Worm (Caenorhabditis elegans): ENCODE data around the gene ugt-65.

ugt-65 gene

ce11 chrIV:12391003-12391637 is 29.4 kb upstream of the ugt-65 start, which contains the start of the genes rps-23 and dpm-3 (continued):
- TF ChIP-seq ctbp-1 (GFP tag; IDR thresholded peaks at IDR 0.05): peak; percentile 58; the same call in 1 of the 2 replicates
- peak; percentile 91 for TF ChIP-seq dmd-6 (GFP tag; IDR thresholded peaks at IDR 0.05)
- peak; percentile 56 for TF ChIP-seq F10B5.3 (tag; optimal IDR thresholded peaks at IDR 0.05)
- TF ChIP-seq nhr-28 (tag; optimal IDR thresholded peaks at IDR 0.05): peak; percentile 85
- peak; percentile 93 for TF ChIP-seq sdz-12 (GFP tag; optimal IDR thresholded peaks at IDR 0.05)
- peak; percentile 78; the same call in 1 of the 2 replicates for TF ChIP-seq tra-1 (GFP tag; IDR thresholded peaks at IDR 0.05)
- no peak; the same call in 1 of the 2 replicates for TF ChIP-seq F44E2.7 (GFP tag; IDR thresholded peaks at IDR 0.05)
- TF ChIP-seq dmd-8 (GFP tag; IDR thresholded peaks at IDR 0.05): 0 out of 2 replicates have a peak, but pooled peaks have one; percentile 69
- peak; percentile 82 for TF ChIP-seq ama-1 (optimal IDR thresholded peaks at IDR 0.05)
- peak; percentile 98 for TF ChIP-seq ZK337.2 (GFP tag; IDR thresholded peaks at IDR 0.05)
- peak; percentile 27 for TF ChIP-seq pqm-1 (tag; optimal IDR thresholded peaks at IDR 0.05)
- peak; percentile 99 for TF ChIP-seq mes-2 (tag; optimal IDR thresholded peaks at IDR 0.05; ENCODE audit: poor library complexity, severe bottlenecking)
- TF ChIP-seq mxl-3 (GFP tag; optimal IDR thresholded peaks at IDR 0.05): peak; percentile 87
- peak; percentile 90 for TF ChIP-seq T20F7.1 (GFP tag; optimal IDR thresholded peaks at IDR 0.05)
- 0 out of 2 replicates have a peak, but pooled peaks have one; percentile 27 for TF ChIP-seq set-16 (GFP tag; IDR thresholded peaks at IDR 0.05)
- peak; percentile 76 for TF ChIP-seq F37D6.2 (tag; optimal IDR thresholded peaks at IDR 0.05)
- TF ChIP-seq lsy-2 (tag; optimal IDR thresholded peaks at IDR 0.05): peak; percentile 98 to 100
- TF ChIP-seq nhr-76 (tag; optimal IDR thresholded peaks at IDR 0.05): peak; percentile 29
- peak; percentile 82 for TF ChIP-seq nhr-42 (GFP tag; IDR thresholded peaks at IDR 0.05)
- TF ChIP-seq unc-62 (GFP tag; optimal IDR thresholded peaks at IDR 0.05 in 1 of 2): peak in 1 of 2 experiments; percentile 87
- TF ChIP-seq unc-62 (tag; optimal IDR thresholded peaks at IDR 0.05): no peak
- TF ChIP-seq mdt-29 (GFP tag; IDR thresholded peaks at IDR 0.05): peak; percentile 81
- TF ChIP-seq mep-1 (tag; optimal IDR thresholded peaks at IDR 0.05): peak; percentile 97
- peak; percentile 86 for TF ChIP-seq nhr-6 (tag; optimal IDR thresholded peaks at IDR 0.05)
- TF ChIP-seq unc-39 (tag; optimal IDR thresholded peaks at IDR 0.05): no peak
- TF ChIP-seq daf-19 (GFP tag; conservative IDR thresholded peaks at IDR 0.05): peak; percentile 43; the same call in 1 of the 2 replicates
- peak; percentile 51 for TF ChIP-seq jun-1 (tag; optimal IDR thresholded peaks at IDR 0.05)
- TF ChIP-seq zfp-3 (GFP tag; conservative IDR thresholded peaks at IDR 0.05): peak; percentile 83
- no peak for TF ChIP-seq daf-12 (tag; optimal IDR thresholded peaks at IDR 0.05)
- TF ChIP-seq lin-13 (GFP tag; optimal IDR thresholded peaks at IDR 0.05): peak; percentile 96
- TF ChIP-seq snpc-1.2 (GFP tag; IDR thresholded peaks at IDR 0.05): peak; percentile 90
- TF ChIP-seq hmg-1.1 (GFP tag; IDR thresholded peaks at IDR 0.05): peak; percentile 88
- TF ChIP-seq arid-1 (GFP tag; conservative IDR thresholded peaks at IDR 0.05): peak; percentile 92
- TF ChIP-seq F26F4.8 (GFP tag; conservative IDR thresholded peaks at IDR 0.05): no peak
- no peak for TF ChIP-seq skn-1 (tag; optimal IDR thresholded peaks at IDR 0.05)
- peak; percentile 62; the same call in 1 of the 2 replicates for TF ChIP-seq egl-43 (GFP tag; IDR thresholded peaks at IDR 0.05)
- TF ChIP-seq unc-130 (GFP tag; optimal IDR thresholded peaks at IDR 0.05): peak; percentile 98
- peak; percentile 16 for TF ChIP-seq ces-1 (GFP tag; optimal IDR thresholded peaks at IDR 0.05)
- peak; percentile 91 for TF ChIP-seq madf-9 (GFP tag; conservative IDR thresholded peaks at IDR 0.05)
- peak; percentile 78 for TF ChIP-seq fkh-10 (GFP tag; optimal IDR thresholded peaks at IDR 0.05)
- TF ChIP-seq vab-7 (GFP tag; IDR thresholded peaks at IDR 0.05): peak; percentile 86
- TF ChIP-seq F49E8.2 (tag; optimal IDR thresholded peaks at IDR 0.05; ENCODE audit: borderline replicate concordance): peak; percentile 83
- no peak for TF ChIP-seq ceh-62 (tag; optimal IDR thresholded peaks at IDR 0.05)
- peak; percentile 96 for TF ChIP-seq nhr-77 (tag; optimal IDR thresholded peaks at IDR 0.05)
- peak; percentile 62 for TF ChIP-seq zip-2 (tag; optimal IDR thresholded peaks at IDR 0.05)
- TF ChIP-seq snpc-4 (tag; optimal IDR thresholded peaks at IDR 0.05): peak; percentile 45
- TF ChIP-seq dpl-1 (GFP tag; optimal IDR thresholded peaks at IDR 0.05): peak; percentile 89
- TF ChIP-seq madf-5 (GFP tag; IDR thresholded peaks at IDR 0.05): peak; percentile 71 to 95; a peak in 2 of 4 replicates
- TF ChIP-seq egl-27 (tag; optimal IDR thresholded peaks at IDR 0.05): no peak
- TF ChIP-seq rbr-2 (tag; optimal IDR thresholded peaks at IDR 0.05): peak; percentile 90
- peak; percentile 61 for TF ChIP-seq spr-3 (GFP tag; optimal IDR thresholded peaks at IDR 0.05)
